Worm (Caenorhabditis elegans) whole organism, L4 larva: Measurements from ENCODE around the gene irld-40.
"Not testable (repeated sequence)": the region's sequence is repeated elsewhere in the genome, so short reads cannot be mapped to it uniquely, and the experiment has no call there.

Experiments used
- D1046.2 ChIP-seq: fragments of 200-800 bp; sonication (Bioruptor generic); IDR thresholded peaks from 2 replicates; pipeline ENCODE4 v1.3.6; 2022; ENCODE audit warnings: missing genetic modification characterization, missing compliant biosample characterization
- F44E2.7 ChIP-seq: fragments of 200-800 bp; sonication (Bioruptor generic); IDR thresholded peaks from 2 replicates; pipeline ENCODE4 v2.1.2; 2022; ENCODE audit warnings: missing genetic modification characterization, missing compliant biosample characterization
- R02D3.7 ChIP-seq: fragments of 150-350 bp; sonication (generic microtip); optimal IDR thresholded peaks from 3 replicates; lab custom pipeline; 2014; ENCODE audit warnings: missing biosample characterization, missing genetic modification characterization
- Y105C5A.15 ChIP-seq: fragments of 200-800 bp; sonication (Bioruptor generic); IDR thresholded peaks from 2 replicates; pipeline ENCODE4 v1.3.6; 2022; ENCODE audit warnings: missing genetic modification characterization, missing compliant biosample characterization
- aly-2 ChIP-seq: sonication (generic microtip); optimal IDR thresholded peaks from 2 replicates; lab custom pipeline; 2018; ENCODE audit warnings: missing biosample characterization, missing genetic modification characterization
- ama-1 ChIP-seq: fragments of 150-350 bp; optimal IDR thresholded peaks from 2 replicates; lab custom pipeline; 2014; ENCODE audit warnings: inconsistent platforms, mixed read lengths
- attf-4 ChIP-seq: sonication (generic microtip); optimal IDR thresholded peaks from 3 replicates; lab custom pipeline; 2017; ENCODE audit warnings: missing biosample characterization, missing genetic modification characterization
- cey-2 ChIP-seq: sonication (generic microtip); optimal IDR thresholded peaks from 3 replicates; lab custom pipeline; 2017; ENCODE audit warnings: missing genetic modification characterization, mild to moderate bottlenecking, missing compliant biosample characterization, antibody characterized with exemption, borderline replicate concordance; ENCODE audit not compliant: insufficient read depth
- daf-16 ChIP-seq, 3 experiments: sonication (generic microtip); optimal IDR thresholded peaks; 2 replicates each; lab custom pipeline; 2016 to 2017; ENCODE audit warnings: missing genetic modification characterization in 3 of 3, missing genetic modification reagents in 3 of 3, mild to moderate bottlenecking in 2 of 3, missing compliant biosample characterization in 2 of 3, missing biosample characterization in 1 of 3, moderate library complexity in 1 of 3
- dmd-9 ChIP-seq: fragments of 200-800 bp; sonication (Bioruptor generic); IDR thresholded peaks from 2 replicates; pipeline ENCODE4 v1.3.6; 2022; ENCODE audit warnings: missing genetic modification reagents, missing genetic modification characterization, missing compliant biosample characterization
- dve-1 ChIP-seq: sonication (generic microtip); optimal IDR thresholded peaks from 2 replicates; lab custom pipeline; 2017; ENCODE audit warnings: antibody characterized with exemption, mild to moderate bottlenecking, missing genetic modification characterization, missing compliant biosample characterization; ENCODE audit not compliant: insufficient read depth
- egl-43 ChIP-seq: fragments of 200-800 bp; sonication (Bioruptor generic); IDR thresholded peaks from 2 replicates; pipeline ENCODE4 v1.3.6; 2022; ENCODE audit warnings: missing genetic modification reagents, missing genetic modification characterization, missing compliant biosample characterization
- fkh-10 ChIP-seq: fragments of 150-350 bp; optimal IDR thresholded peaks from 2 replicates; lab custom pipeline; 2014; ENCODE audit warnings: missing biosample characterization, missing genetic modification reagents, missing genetic modification characterization
- hif-1 ChIP-seq, 2 experiments: sonication (generic microtip); optimal IDR thresholded peaks; 2 replicates each; lab custom pipeline; 2016 to 2017; ENCODE audit warnings: missing compliant biosample characterization in 2 of 2, missing genetic modification characterization in 2 of 2, missing genetic modification reagents in 2 of 2, missing genotype in 2 of 2, mild to moderate bottlenecking in 1 of 2
- hlh-11 ChIP-seq: fragments of 200-800 bp; sonication (Bioruptor generic); optimal IDR thresholded peaks from 2 replicates; lab custom pipeline; 2018; ENCODE audit warnings: mild to moderate bottlenecking, missing genetic modification characterization, missing compliant biosample characterization
- lin-13 ChIP-seq: fragments of 150-350 bp; optimal IDR thresholded peaks from 2 replicates; lab custom pipeline; 2014; ENCODE audit warnings: missing biosample characterization, missing genetic modification reagents, missing genetic modification characterization
- lsy-2 ChIP-seq, 2 experiments: fragments of 150-350 bp in 1 of 2; sonication (generic microtip) in 1 of 2; optimal IDR thresholded peaks; 2 replicates each; lab custom pipeline; 2014 to 2017; ENCODE audit warnings: missing biosample characterization in 2 of 2, missing genetic modification characterization in 2 of 2
- mdt-29 ChIP-seq: fragments of 200-800 bp; sonication (Bioruptor generic); IDR thresholded peaks from 2 replicates; pipeline ENCODE4 v1.3.6; 2022; ENCODE audit warnings: missing genetic modification reagents, missing genetic modification characterization, missing compliant biosample characterization
- mxl-2 ChIP-seq: fragments of 200-800 bp; sonication (Bioruptor generic); conservative IDR thresholded peaks from 2 replicates; pipeline ENCODE4 v1.3.6; 2022; ENCODE audit warnings: missing genetic modification reagents, missing genetic modification characterization, missing compliant biosample characterization
- nhr-11 ChIP-seq: fragments of 150-350 bp; optimal IDR thresholded peaks from 2 replicates; lab custom pipeline; 2014; ENCODE audit warnings: missing biosample characterization, missing genetic modification characterization
- sdz-12 ChIP-seq: fragments of 200-800 bp; sonication (Bioruptor generic); optimal IDR thresholded peaks from 2 replicates; lab custom pipeline; 2018; ENCODE audit warnings: mild to moderate bottlenecking, missing genetic modification characterization, missing compliant biosample characterization
- set-16 ChIP-seq: fragments of 200-800 bp; sonication (Bioruptor generic); IDR thresholded peaks from 2 replicates; pipeline ENCODE4 v1.3.6; 2022; ENCODE audit warnings: missing genetic modification reagents, missing genetic modification characterization, missing compliant biosample characterization
- skn-1 ChIP-seq: fragments of 150-350 bp; optimal IDR thresholded peaks from 2 replicates; lab custom pipeline; 2014; ENCODE audit warnings: missing biosample characterization, missing genetic modification characterization
- snpc-1.2 ChIP-seq: fragments of 200-800 bp; sonication (Bioruptor generic); IDR thresholded peaks from 2 replicates; pipeline ENCODE4 v1.3.6; 2022; ENCODE audit warnings: missing genetic modification reagents, missing genetic modification characterization, missing compliant biosample characterization
- spr-1 ChIP-seq: sonication (generic microtip); optimal IDR thresholded peaks from 2 replicates; lab custom pipeline; 2016; ENCODE audit warnings: mild to moderate bottlenecking, missing genetic modification characterization, missing compliant biosample characterization
- unc-130 ChIP-seq: sonication (generic microtip); optimal IDR thresholded peaks from 2 replicates; lab custom pipeline; 2016; ENCODE audit warnings: missing genetic modification reagents, missing genetic modification characterization, missing compliant biosample characterization
- zfp-2 ChIP-seq: sonication (generic microtip); optimal IDR thresholded peaks from 2 replicates; lab custom pipeline; 2016; ENCODE audit warnings: mild to moderate bottlenecking, missing genetic modification characterization, missing compliant biosample characterization
- zip-2 ChIP-seq: fragments of 150-350 bp; optimal IDR thresholded peaks from 2 replicates; lab custom pipeline; 2014; ENCODE audit warnings: missing biosample characterization, missing genetic modification characterization
- ztf-7 ChIP-seq: fragments of 150-350 bp; optimal IDR thresholded peaks from 2 replicates; lab custom pipeline; 2014; ENCODE audit warnings: missing biosample characterization, missing genetic modification characterization

Gene irld-40

DNA sequence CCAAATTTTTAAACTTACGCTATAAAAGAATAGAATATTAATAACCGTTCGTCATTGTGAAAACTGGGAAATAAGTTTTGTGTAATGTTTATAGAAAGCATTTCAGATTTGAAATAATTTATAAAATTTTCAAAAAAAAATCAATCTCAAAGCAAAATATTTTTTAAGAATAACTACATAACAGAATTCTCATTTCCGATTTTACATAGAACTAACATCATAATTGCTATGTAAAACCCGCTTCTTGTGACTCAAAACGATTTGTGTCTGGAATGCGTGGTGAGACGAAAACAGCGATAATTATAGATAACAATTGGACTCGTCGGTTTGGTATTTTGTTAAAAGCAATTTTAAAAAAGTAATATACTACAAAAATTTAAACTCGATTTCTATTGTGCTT is 18.4 kb downstream of the irld-40 start, which contains the start of gene srw-91:
TSS of gene srw-91 (minus strand) at position 101 of the 400 bp plus-strand sequence.
- TF ChIP-seq dmd-9 (GFP tag; lab: Robert Waterston, UW) (no peak), zip-2 (no peak), sdz-12 (GFP tag; lab: Kevin White, UChicago) (no peak), F44E2.7 (GFP tag; lab: Robert Waterston, UW) (no peak), zfp-2 (no peak), snpc-1.2 (GFP tag; lab: Robert Waterston, UW) (no peak), spr-1 (no peak), unc-130 (GFP tag; lab: Kevin White, UChicago) (no peak), hif-1 (tag; optimal IDR thresholded peaks at IDR 0.05; lab: Kevin White, UChicago) (no peak)

DNA sequence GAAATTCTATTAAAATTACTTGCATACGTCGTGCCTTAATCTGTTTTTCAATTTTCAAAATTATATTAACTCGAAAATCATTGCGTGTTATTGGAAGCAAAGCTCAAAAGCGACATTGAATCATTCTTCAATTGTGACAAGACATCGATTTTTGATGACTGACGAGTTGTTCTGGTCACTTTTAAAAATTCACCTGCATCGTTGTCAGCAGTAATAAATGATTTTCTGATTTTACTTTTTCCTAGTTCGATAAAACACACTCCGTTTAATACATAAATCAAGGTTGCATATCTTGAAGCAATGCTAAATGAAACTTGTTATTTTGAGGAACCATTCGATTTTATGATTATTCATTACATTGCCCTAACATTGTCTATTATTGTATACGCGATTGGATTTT is 19.9 kb downstream of the irld-40 start, which contains the start of gene srh-3:
TSS of gene srh-3 (plus strand) at position 301 of the 400 bp plus-strand sequence.
- TF ChIP-seq dve-1 (tag; lab: Kevin White, UChicago), result no peak
- no peak for TF ChIP-seq aly-2 (tag; lab: Kevin White, UChicago)
- no peak for TF ChIP-seq hlh-11 (tag; lab: Kevin White, UChicago)
- TF ChIP-seq nhr-11 (tag; lab: Kevin White, UChicago), result no peak
- TF ChIP-seq skn-1 (tag; lab: Kevin White, UChicago), result no peak
- no peak for TF ChIP-seq daf-16 (GFP tag; optimal IDR thresholded peaks at IDR 0.05; lab: Kevin White, UChicago)
- TF ChIP-seq daf-16 (tag; optimal IDR thresholded peaks at IDR 0.05; lab: Kevin White, UChicago), result no peak
- TF ChIP-seq fkh-10 (GFP tag; lab: Kevin White, UChicago), result no peak
- no peak for TF ChIP-seq unc-130 (GFP tag; lab: Kevin White, UChicago)
- no peak for TF ChIP-seq ztf-7 (tag; lab: Kevin White, UChicago)
- TF ChIP-seq mxl-2 (GFP tag; lab: Robert Waterston, UW), result no peak
- TF ChIP-seq attf-4 (tag; lab: Kevin White, UChicago), result no peak
- no peak for TF ChIP-seq R02D3.7 (tag; lab: Kevin White, UChicago)
- no peak for TF ChIP-seq mdt-29 (GFP tag; lab: Robert Waterston, UW)
- TF ChIP-seq cey-2 (tag; lab: Kevin White, UChicago), result no peak
- TF ChIP-seq spr-1, result no peak
- TF ChIP-seq, all 104 proteins: peak for 0

DNA sequence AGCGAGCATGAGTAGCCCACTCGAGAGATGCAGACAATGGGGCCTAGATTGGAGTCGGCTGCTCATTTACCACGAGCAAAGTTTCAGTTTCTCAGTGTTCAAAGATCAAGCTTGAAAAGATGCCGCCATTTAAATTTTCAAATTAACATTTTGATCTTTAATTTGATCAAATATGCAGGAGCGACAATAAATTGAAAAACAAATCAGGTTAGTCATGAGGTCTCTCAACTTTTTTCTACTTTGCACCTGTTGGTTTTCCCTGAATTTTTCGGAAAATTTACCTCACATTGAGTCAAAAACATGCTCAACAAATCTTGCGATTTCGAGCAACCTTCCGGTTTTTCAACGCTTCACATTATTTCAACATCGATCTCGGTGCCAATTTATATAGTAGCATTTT is 23.0 kb downstream of the irld-40 start, which contains the start of gene srh-5:
TSS of gene srh-5 (plus strand) at position 301 of the 400 bp plus-strand sequence.
- TF ChIP-seq F44E2.7 (GFP tag; lab: Robert Waterston, UW) (no peak), lin-13 (GFP tag; lab: Kevin White, UChicago) (no peak), Y105C5A.15 (GFP tag; lab: Robert Waterston, UW) (no peak), lsy-2 (tag; optimal IDR thresholded peaks at IDR 0.05; lab: Kevin White, UChicago) (no peak)

DNA sequence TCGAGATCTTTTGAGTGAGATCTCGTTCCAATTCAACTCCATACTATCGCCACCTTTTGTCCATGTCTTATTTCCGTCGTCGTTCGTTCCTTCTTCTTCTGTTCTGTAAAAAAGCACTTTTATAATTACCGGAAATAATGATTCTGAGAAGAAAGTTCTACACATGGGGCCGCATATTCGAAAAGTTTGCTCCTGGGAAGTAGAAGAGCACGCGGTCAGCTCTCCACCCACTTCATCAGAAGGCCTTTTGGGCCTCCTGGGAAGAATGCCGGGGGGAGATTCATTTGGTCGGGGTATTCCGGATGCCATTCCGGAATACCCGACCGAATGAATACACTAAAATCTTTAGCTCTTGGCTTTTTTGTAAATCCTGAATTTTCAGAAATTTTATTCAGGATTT is 30.1 kb downstream of the irld-40 start, which contains the start of gene Y46H3C.5:
TSS of gene Y46H3C.5 (minus strand) at position 2 of the 400 bp plus-strand sequence.
- TF ChIP-seq ztf-7 (tag; lab: Kevin White, UChicago); D1046.2 (GFP tag; lab: Robert Waterston, UW); ama-1 (lab: Kevin White, UChicago): not testable (repeated sequence)

DNA sequence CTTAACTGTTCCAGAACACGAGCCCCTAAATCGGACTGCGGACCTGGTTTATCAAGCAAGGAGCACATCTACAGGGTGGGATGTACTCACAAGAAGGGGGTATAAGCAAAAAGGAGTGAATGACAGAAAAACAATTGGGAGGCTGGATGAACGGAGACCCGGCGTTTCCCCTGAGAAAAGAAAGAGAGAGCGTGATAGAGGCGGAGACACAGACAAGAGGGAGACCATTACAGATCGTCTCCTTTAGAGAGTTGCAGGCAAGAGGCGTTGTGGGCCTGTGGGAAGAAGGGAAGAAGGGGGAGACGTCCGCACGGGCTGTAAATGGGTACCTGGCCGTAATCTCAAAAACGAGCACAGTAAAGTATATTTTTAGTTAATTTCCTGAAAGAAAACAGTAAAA is 31.5 kb downstream of the irld-40 start, which contains the start of gene Y46H3C.7:
TSS of gene Y46H3C.7 (minus strand) at position 147 of the 400 bp plus-strand sequence.
- TF ChIP-seq egl-43 (GFP tag; lab: Robert Waterston, UW), result 0 out of 2 replicates have a peak, but pooled peaks have one; percentile 41
- TF ChIP-seq, all 104 proteins: peak for 1; not testable (repeated sequence) for 103

DNA sequence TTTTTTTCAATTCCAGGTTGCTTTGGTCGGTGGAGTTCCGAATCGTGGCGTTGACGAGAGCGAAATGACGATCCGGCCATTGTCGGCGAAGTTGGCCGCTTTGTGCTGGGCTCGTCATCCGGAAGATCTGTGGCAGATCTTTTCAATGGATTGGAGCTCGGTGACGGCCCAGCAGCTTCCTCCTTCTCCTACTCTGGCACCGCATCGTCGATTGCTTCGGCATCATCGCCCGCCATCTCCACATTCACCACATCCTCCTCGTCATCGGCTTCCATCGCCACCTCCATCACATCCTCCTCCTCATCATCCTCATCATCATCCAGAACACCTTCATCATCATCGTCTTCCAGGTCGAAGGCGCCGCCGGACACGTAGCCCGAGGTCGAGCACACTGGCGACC is 36.0 kb downstream of the irld-40 start:
- TF ChIP-seq set-16 (GFP tag; lab: Robert Waterston, UW), result peak; percentile 88
- TF ChIP-seq cey-2 (tag; lab: Kevin White, UChicago), result no peak
